Worm (Caenorhabditis elegans) whole organism, L1 larva: Measurements from ENCODE around the gene vha-1.
A peak's percentile ranks its signal among the peaks of the same experiment; 100 is the strongest.

Experiments
- C16A3.4 ChIP-seq: fragments of 150-350 bp; optimal IDR thresholded peaks from 2 replicates; lab custom pipeline; 2014; ENCODE audit warnings: missing biosample characterization, missing genetic modification characterization
- C34B4.2 ChIP-seq: sonication (generic microtip); optimal IDR thresholded peaks from 2 replicates; lab custom pipeline; 2017; ENCODE audit warnings: mild to moderate bottlenecking, missing genetic modification characterization, missing compliant biosample characterization
- F16B12.6 ChIP-seq: fragments of 150-350 bp; optimal IDR thresholded peaks from 2 replicates; lab custom pipeline; 2014; ENCODE audit warnings: missing biosample characterization, missing genetic modification characterization
- Y116A8C.19 ChIP-seq: sonication (generic microtip); optimal IDR thresholded peaks from 2 replicates; lab custom pipeline; 2016; ENCODE audit warnings: missing compliant biosample characterization, missing genetic modification characterization, borderline replicate concordance
- aly-2 ChIP-seq: fragments of 150-350 bp; optimal IDR thresholded peaks from 2 replicates; lab custom pipeline; 2014; ENCODE audit warnings: missing biosample characterization, missing genetic modification characterization
- ama-1 ChIP-seq: fragments of 150-350 bp; optimal IDR thresholded peaks from 2 replicates; lab custom pipeline; 2014
- ceh-8 ChIP-seq: fragments of 200-800 bp; sonication (Bioruptor generic); optimal IDR thresholded peaks from 2 replicates; lab custom pipeline; 2018; ENCODE audit warnings: mild to moderate bottlenecking, missing genetic modification characterization, moderate library complexity, missing compliant biosample characterization
- ceh-82 ChIP-seq, 3 experiments: fragments of 150-350 bp in 1 of 3; sonication (generic microtip) in 2 of 3; optimal IDR thresholded peaks; 2 replicates each; lab custom pipeline; 2014 to 2017; ENCODE audit warnings: missing biosample characterization in 3 of 3, missing genetic modification characterization in 3 of 3
- ceh-90 ChIP-seq: sonication (generic microtip); optimal IDR thresholded peaks from 2 replicates; lab custom pipeline; 2016; ENCODE audit warnings: missing genetic modification characterization, missing compliant biosample characterization
- dpl-1 ChIP-seq, 3 experiments: fragments of 150-350 bp in 2 of 3; sonication (generic microtip) in 1 of 3; optimal IDR thresholded peaks; 2 replicates each; lab custom pipeline; 2014 to 2017; ENCODE audit warnings: missing biosample characterization in 3 of 3, missing genetic modification characterization in 3 of 3, missing genetic modification reagents in 3 of 3
- dsc-1 ChIP-seq: sonication (generic microtip); optimal IDR thresholded peaks from 2 replicates; lab custom pipeline; 2016; ENCODE audit warnings: mild to moderate bottlenecking, missing genetic modification characterization, missing compliant biosample characterization
- efl-1 ChIP-seq, 4 experiments: fragments of 150-350 bp; optimal IDR thresholded peaks in 3 of 4; peaks in 1 of 4; 1 replicate in 1 of 4; 2 replicates in 3 of 4; lab custom pipeline; 2014; ENCODE audit warnings: missing biosample characterization in 2 of 4, missing genetic modification characterization in 2 of 4, missing genetic modification reagents in 2 of 4
- egl-13 ChIP-seq: sonication (generic microtip); optimal IDR thresholded peaks from 2 replicates; lab custom pipeline; 2016; ENCODE audit warnings: missing genotype, missing genetic modification reagents, missing genetic modification characterization, missing compliant biosample characterization
- egl-27 ChIP-seq, 2 experiments: fragments of 150-350 bp in 1 of 2; sonication (generic microtip); optimal IDR thresholded peaks; 3 replicates each; lab custom pipeline; 2017 to 2018; ENCODE audit warnings: missing biosample characterization in 2 of 2, missing genetic modification characterization in 2 of 2, missing genetic modification reagents in 2 of 2
- elt-3 ChIP-seq, 6 experiments: fragments of 150-350 bp in 1 of 6; sonication (generic microtip); optimal IDR thresholded peaks; 2 replicates each; lab custom pipeline; 2017 to 2018; ENCODE audit warnings: missing biosample characterization in 6 of 6, missing genetic modification characterization in 6 of 6, inconsistent platforms in 1 of 6
- ets-5 ChIP-seq: fragments of 200-800 bp; sonication (Bioruptor generic); IDR thresholded peaks from 2 replicates; pipeline ENCODE4 v1.3.6; 2022; ENCODE audit warnings: missing genetic modification characterization, missing compliant biosample characterization
- fkh-8 ChIP-seq: sonication (generic microtip); optimal IDR thresholded peaks from 2 replicates; lab custom pipeline; 2016; ENCODE audit warnings: mild to moderate bottlenecking, missing genetic modification characterization, missing compliant biosample characterization
- fos-1 ChIP-seq: fragments of 150-350 bp; optimal IDR thresholded peaks from 2 replicates; lab custom pipeline; 2014; ENCODE audit warnings: missing biosample characterization, missing genetic modification characterization
- grh-1 ChIP-seq: fragments of 200-800 bp; sonication (Bioruptor generic); IDR thresholded peaks from 2 replicates; pipeline ENCODE4 v1.3.6; 2022; ENCODE audit warnings: missing genetic modification reagents, missing genetic modification characterization, missing compliant biosample characterization
- hlh-17 ChIP-seq: fragments of 200-800 bp; sonication (Bioruptor generic); optimal IDR thresholded peaks from 2 replicates; lab custom pipeline; 2018; ENCODE audit warnings: missing genetic modification characterization, mild to moderate bottlenecking, missing compliant biosample characterization, moderate library complexity, borderline replicate concordance
- hlh-4 ChIP-seq: sonication (generic microtip); optimal IDR thresholded peaks from 2 replicates; lab custom pipeline; 2016; ENCODE audit warnings: mild to moderate bottlenecking, missing genetic modification characterization, missing compliant biosample characterization
- isw-1 ChIP-seq: fragments of 200-800 bp; sonication (Bioruptor generic); IDR thresholded peaks from 2 replicates; pipeline ENCODE4 v1.3.6; 2022; ENCODE audit warnings: missing genetic modification characterization, missing compliant biosample characterization
- lin-14 ChIP-seq: fragments of 200-800 bp; sonication (Bioruptor generic); optimal IDR thresholded peaks from 2 replicates; lab custom pipeline; 2018; ENCODE audit warnings: mild to moderate bottlenecking, missing genetic modification characterization, moderate library complexity, missing compliant biosample characterization
- lin-15B ChIP-seq: fragments of 150-350 bp; sonication (generic microtip); optimal IDR thresholded peaks from 3 replicates; lab custom pipeline; 2014; ENCODE audit warnings: missing biosample characterization, missing genetic modification characterization
- lin-35 ChIP-seq, 2 experiments: fragments of 150-350 bp; optimal IDR thresholded peaks; 2 replicates each; lab custom pipeline; 2014; ENCODE audit warnings: missing biosample characterization in 2 of 2, missing genetic modification characterization in 2 of 2, missing genetic modification reagents in 2 of 2
- lsy-2 ChIP-seq, 2 experiments: fragments of 150-350 bp; optimal IDR thresholded peaks; 2 replicates each; lab custom pipeline; 2014; ENCODE audit warnings: missing biosample characterization in 2 of 2, missing genetic modification characterization in 2 of 2
- mab-9 ChIP-seq: fragments of 200-800 bp; sonication (Bioruptor generic); IDR thresholded peaks from 2 replicates; pipeline ENCODE4 v1.3.6; 2022; ENCODE audit warnings: missing genetic modification reagents, missing genetic modification characterization, missing compliant biosample characterization
- mdl-1 ChIP-seq, 2 experiments: fragments of 150-350 bp; optimal IDR thresholded peaks; 2 replicates each; lab custom pipeline; 2014 to 2017; ENCODE audit warnings: missing biosample characterization in 2 of 2, missing genetic modification characterization in 2 of 2, inconsistent platforms in 1 of 2
- mef-2 ChIP-seq: fragments of 150-350 bp; optimal IDR thresholded peaks from 2 replicates; lab custom pipeline; 2014; ENCODE audit warnings: missing biosample characterization, missing genetic modification characterization
- nhr-11 ChIP-seq: fragments of 150-350 bp; optimal IDR thresholded peaks from 2 replicates; lab custom pipeline; 2014; ENCODE audit warnings: missing biosample characterization, missing genetic modification characterization
- nhr-12 ChIP-seq: sonication (generic microtip); optimal IDR thresholded peaks from 2 replicates; lab custom pipeline; 2017; ENCODE audit warnings: missing biosample characterization, missing genetic modification characterization
- nhr-237 ChIP-seq: fragments of 150-350 bp; optimal IDR thresholded peaks from 2 replicates; lab custom pipeline; 2014; ENCODE audit warnings: missing biosample characterization, missing genetic modification characterization
- nhr-28 ChIP-seq: fragments of 150-350 bp; optimal IDR thresholded peaks from 2 replicates; lab custom pipeline; 2014; ENCODE audit warnings: missing biosample characterization, missing genetic modification characterization
- nhr-71 ChIP-seq: sonication (generic microtip); optimal IDR thresholded peaks from 2 replicates; lab custom pipeline; 2016; ENCODE audit warnings: mild to moderate bottlenecking, missing genetic modification characterization, moderate library complexity, missing compliant biosample characterization
- nhr-77 ChIP-seq: fragments of 150-350 bp; optimal IDR thresholded peaks from 2 replicates; lab custom pipeline; 2014; ENCODE audit warnings: missing biosample characterization, missing genetic modification characterization
- nhr-85 ChIP-seq: sonication (generic microtip); peaks from one replicate; lab custom pipeline; 2016; ENCODE audit warnings: missing genetic modification characterization, inconsistent platforms, missing compliant biosample characterization
- pag-3 ChIP-seq: sonication (generic microtip); optimal IDR thresholded peaks from 2 replicates; lab custom pipeline; 2017; ENCODE audit warnings: missing genetic modification characterization, mild to moderate bottlenecking, missing compliant biosample characterization, antibody characterized with exemption, borderline replicate concordance; ENCODE audit not compliant: insufficient read depth
- skn-1 ChIP-seq: fragments of 150-350 bp; optimal IDR thresholded peaks from 2 replicates; lab custom pipeline; 2014; ENCODE audit warnings: missing biosample characterization, missing genetic modification characterization
- snpc-4 ChIP-seq: fragments of 150-350 bp; optimal IDR thresholded peaks from 2 replicates; lab custom pipeline; 2014; ENCODE audit warnings: missing biosample characterization, missing genetic modification characterization
- sup-37 ChIP-seq: fragments of 200-800 bp; sonication (Bioruptor generic); optimal IDR thresholded peaks from 2 replicates; lab custom pipeline; 2018; ENCODE audit warnings: mild to moderate bottlenecking, missing genetic modification characterization, missing compliant biosample characterization
- swsn-7 ChIP-seq: sonication (generic microtip); optimal IDR thresholded peaks from 2 replicates; lab custom pipeline; 2016; ENCODE audit warnings: missing genetic modification characterization, missing compliant biosample characterization
- tlp-1 ChIP-seq: fragments of 150-350 bp; optimal IDR thresholded peaks from 2 replicates; lab custom pipeline; 2014; ENCODE audit warnings: missing biosample characterization, missing genetic modification characterization
- unc-130 ChIP-seq: fragments of 150-350 bp; optimal IDR thresholded peaks from 2 replicates; lab custom pipeline; 2017; ENCODE audit warnings: missing biosample characterization, missing genetic modification characterization, inconsistent platforms
- unc-62 ChIP-seq: fragments of 150-350 bp; optimal IDR thresholded peaks from 2 replicates; lab custom pipeline; 2014; ENCODE audit warnings: missing biosample characterization, missing genetic modification reagents, missing genetic modification characterization
- unc-86 ChIP-seq: sonication (generic microtip); optimal IDR thresholded peaks from 2 replicates; lab custom pipeline; 2016; ENCODE audit warnings: missing genetic modification characterization, missing compliant biosample characterization
- unc-98 ChIP-seq: fragments of 200-800 bp; sonication (Bioruptor generic); IDR thresholded peaks from 2 replicates; pipeline ENCODE4 v1.3.6; 2022; ENCODE audit warnings: missing genetic modification characterization, missing compliant biosample characterization
- vab-15 ChIP-seq: sonication (generic microtip); optimal IDR thresholded peaks from 2 replicates; lab custom pipeline; 2017; ENCODE audit warnings: missing genotype, mild to moderate bottlenecking, missing genetic modification characterization, missing compliant biosample characterization
- xbp-1 ChIP-seq: sonication (generic microtip); optimal IDR thresholded peaks from 2 replicates; lab custom pipeline; 2016; ENCODE audit warnings: missing genetic modification characterization, missing compliant biosample characterization
- zip-4 ChIP-seq: fragments of 200-800 bp; sonication (Bioruptor generic); optimal IDR thresholded peaks from 2 replicates; lab custom pipeline; 2018; ENCODE audit warnings: mild to moderate bottlenecking, missing genetic modification characterization, moderate library complexity, missing compliant biosample characterization
- ztf-11 ChIP-seq, 2 experiments: sonication (generic microtip); optimal IDR thresholded peaks; 2 replicates each; lab custom pipeline; 2016 to 2017; ENCODE audit warnings: missing genetic modification characterization in 2 of 2, missing biosample characterization in 1 of 2, missing compliant biosample characterization in 1 of 2
- ztf-4 ChIP-seq: fragments of 150-350 bp; optimal IDR thresholded peaks from 2 replicates; lab custom pipeline; 2014; ENCODE audit warnings: missing biosample characterization, missing genetic modification characterization

The vha-1 gene

DNA sequence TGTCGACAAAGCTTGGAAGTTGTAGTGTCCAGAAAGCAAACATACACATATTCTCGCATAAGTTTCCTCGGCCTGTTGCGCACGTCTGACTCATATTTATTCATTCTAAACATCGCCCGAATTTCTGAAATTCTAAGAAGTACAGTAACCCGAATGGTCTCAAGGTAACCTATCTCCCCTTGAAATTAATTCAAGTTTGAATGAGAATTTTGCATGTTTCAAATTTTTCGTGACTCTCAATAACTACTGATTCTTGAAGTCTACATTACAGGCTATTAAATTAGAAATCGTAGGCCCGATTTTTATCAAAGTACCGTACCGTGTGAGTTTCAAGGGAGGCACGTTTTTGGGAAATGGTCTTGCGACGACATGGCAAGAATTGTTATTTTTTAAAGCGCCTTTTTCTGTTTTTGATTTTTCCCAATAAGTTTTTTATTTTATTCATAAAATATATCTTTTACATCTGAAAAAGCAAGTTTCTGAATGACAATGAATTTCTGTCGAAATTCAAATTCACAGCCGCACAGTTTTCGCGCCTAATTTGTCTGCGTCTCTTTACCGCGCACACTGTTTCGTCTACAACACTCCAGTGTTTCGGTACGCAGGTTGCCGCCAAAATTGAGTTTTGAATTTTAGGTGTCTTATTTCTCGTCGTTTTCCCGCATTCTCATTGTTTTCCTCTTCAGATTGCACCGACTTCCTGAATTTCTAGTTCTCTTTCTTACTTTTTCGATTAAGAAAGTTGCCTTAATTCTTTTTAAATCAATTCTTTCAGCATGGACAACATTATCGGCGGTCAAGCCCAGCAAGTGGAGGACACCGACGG, 12.8 kb downstream of the vha-1 start, which contains the start of the genes R10E11.9 and mcm-6 (continued):
- no peak for TF ChIP-seq isw-1 (GFP tag; lab: Robert Waterston, UW)
- TF ChIP-seq elt-3 (tag; optimal IDR thresholded peaks at IDR 0.05; lab: Kevin White, UChicago) = no peak
- no peak for TF ChIP-seq xbp-1 (tag; lab: Kevin White, UChicago)
- TF ChIP-seq tlp-1 (tag; lab: Kevin White, UChicago) = no peak
- TF ChIP-seq zip-4 (GFP tag; lab: Kevin White, UChicago) = no peak
- no peak for TF ChIP-seq grh-1
- TF ChIP-seq lin-15B (tag; lab: Kevin White, UChicago) = no peak
- no peak for TF ChIP-seq ama-1 (lab: Kevin White, UChicago)
- TF ChIP-seq dsc-1 (tag; lab: Kevin White, UChicago) = no peak
- TF ChIP-seq Y116A8C.19 (tag; lab: Kevin White, UChicago) = no peak
- peak; percentile 40 for TF ChIP-seq C16A3.4 (tag; lab: Kevin White, UChicago)
- peak; percentile 87 to 89 (median 88) for TF ChIP-seq dpl-1 (GFP tag; optimal IDR thresholded peaks at IDR 0.05; lab: Kevin White, UChicago)
- no peak for TF ChIP-seq ztf-4
- peak; percentile 52 for TF ChIP-seq nhr-85 (tag; lab: Kevin White, UChicago)
- peak; percentile 33 for TF ChIP-seq nhr-71 (tag; lab: Kevin White, UChicago)
- TF ChIP-seq nhr-77 (tag; lab: Kevin White, UChicago) = no peak
- TF ChIP-seq aly-2 (tag; lab: Kevin White, UChicago) = no peak
- no peak for TF ChIP-seq nhr-237
- no peak for TF ChIP-seq unc-98 (GFP tag; lab: Robert Waterston, UW)
- no peak for TF ChIP-seq pag-3
- TF ChIP-seq swsn-7 (tag; lab: Kevin White, UChicago) = no peak
- TF ChIP-seq ztf-11 (tag; optimal IDR thresholded peaks at IDR 0.05; lab: Kevin White, UChicago) = no peak
- no peak for TF ChIP-seq ceh-90 (tag; lab: Kevin White, UChicago)
- no peak for TF ChIP-seq C34B4.2 (tag; lab: Kevin White, UChicago)
- no peak for TF ChIP-seq vab-15 (tag; lab: Kevin White, UChicago)
- no peak for TF ChIP-seq sup-37
- no peak for TF ChIP-seq mab-9 (GFP tag; lab: Robert Waterston, UW)
- TF ChIP-seq unc-130 (tag; lab: Kevin White, UChicago) = no peak
- no peak for TF ChIP-seq nhr-12
- TF ChIP-seq mdl-1 (tag; optimal IDR thresholded peaks at IDR 0.05; lab: Kevin White, UChicago) = peak in 1 of 2 experiments; percentile 3
- no peak for TF ChIP-seq mef-2 (tag; lab: Kevin White, UChicago)
- no peak for TF ChIP-seq hlh-4
- no peak for TF ChIP-seq unc-86 (tag; lab: Kevin White, UChicago)
- TF ChIP-seq lin-35 (GFP tag; optimal IDR thresholded peaks at IDR 0.05; lab: Kevin White, UChicago) = peak; percentile 56 to 88
- no peak for TF ChIP-seq snpc-4 (tag; lab: Kevin White, UChicago)
- TF ChIP-seq ceh-8 (GFP tag; lab: Kevin White, UChicago) = no peak
- TF ChIP-seq efl-1 (optimal IDR thresholded peaks at IDR 0.05; lab: Kevin White, UChicago) = peak; percentile 78 to 83
- peak; percentile 83 to 97 for TF ChIP-seq efl-1 (GFP tag; optimal IDR thresholded peaks at IDR 0.05 in 1 of 2; lab: Kevin White, UChicago)
- TF ChIP-seq ets-5 (GFP tag; lab: Robert Waterston, UW) = no peak
- no peak for TF ChIP-seq egl-27 (tag; optimal IDR thresholded peaks at IDR 0.05; lab: Kevin White, UChicago)
- TF ChIP-seq fkh-8 (tag; lab: Kevin White, UChicago) = no peak
- peak; percentile 47 for TF ChIP-seq lin-14 (GFP tag; lab: Kevin White, UChicago)
- no peak for TF ChIP-seq fos-1 (tag; lab: Kevin White, UChicago)
- TF ChIP-seq nhr-11 (tag; lab: Kevin White, UChicago) = no peak
- no peak for TF ChIP-seq ceh-82 (tag; optimal IDR thresholded peaks at IDR 0.05; lab: Kevin White, UChicago)
- peak in 1 of 2 experiments; percentile 71 for TF ChIP-seq lsy-2 (tag; optimal IDR thresholded peaks at IDR 0.05; lab: Kevin White, UChicago)
- peak; percentile 27 for TF ChIP-seq F16B12.6
- peak; percentile 58 for TF ChIP-seq skn-1 (tag; lab: Kevin White, UChicago)
- TF ChIP-seq nhr-28 (tag; lab: Kevin White, UChicago) = no peak
- no peak for TF ChIP-seq egl-13
- TF ChIP-seq hlh-17 (GFP tag; lab: Kevin White, UChicago) = no peak
- no peak for TF ChIP-seq unc-62 (GFP tag; lab: Kevin White, UChicago)
